Worm (Caenorhabditis elegans) whole organism, L3 larva: Measurements from ENCODE around the gene zipt-17.

Experiments used
- R02D3.7 ChIP-seq: fragments of 150-350 bp; optimal IDR thresholded peaks from 2 replicates; lab custom pipeline; 2014; ENCODE audit warnings: missing biosample characterization, missing genetic modification characterization
- ZK546.5 ChIP-seq: sonication (generic microtip); optimal IDR thresholded peaks from 2 replicates; lab custom pipeline; 2017; ENCODE audit warnings: missing biosample characterization, missing genetic modification characterization
- ama-1 ChIP-seq: fragments of 150-350 bp; optimal IDR thresholded peaks from 2 replicates; lab custom pipeline; 2018
- ceh-16 ChIP-seq: sonication (generic microtip); optimal IDR thresholded peaks from 2 replicates; lab custom pipeline; 2017; ENCODE audit warnings: missing biosample characterization, missing genetic modification characterization
- ceh-28 ChIP-seq: fragments of 150-350 bp; optimal IDR thresholded peaks from 2 replicates; lab custom pipeline; 2014; ENCODE audit warnings: missing biosample characterization, missing genetic modification reagents, missing genetic modification characterization
- ceh-9 ChIP-seq: sonication (generic microtip); optimal IDR thresholded peaks from 2 replicates; lab custom pipeline; 2018; ENCODE audit warnings: missing biosample characterization, missing genetic modification characterization
- daf-12 ChIP-seq: fragments of 150-350 bp; optimal IDR thresholded peaks from 2 replicates; lab custom pipeline; 2014; ENCODE audit warnings: missing biosample characterization, missing genetic modification reagents, missing genetic modification characterization
- egl-27 ChIP-seq: sonication (generic microtip); optimal IDR thresholded peaks from 4 replicates; lab custom pipeline; 2017; ENCODE audit warnings: missing biosample characterization, missing genetic modification reagents, missing genetic modification characterization
- elt-1 ChIP-seq: fragments of 150-350 bp; optimal IDR thresholded peaks from 2 replicates; lab custom pipeline; 2014; ENCODE audit warnings: missing biosample characterization, missing genetic modification characterization
- elt-2 ChIP-seq: sonication (generic microtip); optimal IDR thresholded peaks from 2 replicates; lab custom pipeline; 2016; ENCODE audit warnings: missing genetic modification reagents, mild to moderate bottlenecking, missing genetic modification characterization, missing compliant biosample characterization
- elt-3 ChIP-seq, 3 experiments: fragments of 150-350 bp in 1 of 3; sonication (generic microtip) in 2 of 3; optimal IDR thresholded peaks; 2 replicates in 2 of 3; 4 replicates in 1 of 3; lab custom pipeline; 2014 to 2017; ENCODE audit warnings: missing biosample characterization in 3 of 3, missing genetic modification characterization in 3 of 3
- fkh-2 ChIP-seq: fragments of 150-350 bp; optimal IDR thresholded peaks from 2 replicates; lab custom pipeline; 2014; ENCODE audit warnings: missing biosample characterization, missing genetic modification reagents, missing genetic modification characterization
- fos-1 ChIP-seq: fragments of 150-350 bp; optimal IDR thresholded peaks from 2 replicates; lab custom pipeline; 2014; ENCODE audit warnings: missing biosample characterization, missing genetic modification characterization
- hmg-11 ChIP-seq: sonication (generic microtip); optimal IDR thresholded peaks from 2 replicates; lab custom pipeline; 2016; ENCODE audit warnings: missing genetic modification characterization, missing compliant biosample characterization
- lin-15B ChIP-seq: fragments of 150-350 bp; optimal IDR thresholded peaks from 2 replicates; lab custom pipeline; 2014; ENCODE audit warnings: missing biosample characterization, missing genetic modification characterization
- lin-39 ChIP-seq: fragments of 150-350 bp; optimal IDR thresholded peaks from 2 replicates; lab custom pipeline; 2018; ENCODE audit warnings: missing biosample characterization, missing genetic modification reagents, missing genetic modification characterization
- lsy-12 ChIP-seq: sonication (generic microtip); optimal IDR thresholded peaks from 2 replicates; lab custom pipeline; 2016; ENCODE audit warnings: mild to moderate bottlenecking, missing genetic modification characterization, missing compliant biosample characterization
- mdl-1 ChIP-seq: fragments of 150-350 bp; optimal IDR thresholded peaks from 2 replicates; lab custom pipeline; 2014; ENCODE audit warnings: missing biosample characterization, missing genetic modification characterization
- mml-1 ChIP-seq: fragments of 150-350 bp; sonication (generic microtip); optimal IDR thresholded peaks from 3 replicates; lab custom pipeline; 2014; ENCODE audit warnings: missing biosample characterization, missing genetic modification characterization
- nfya-1 ChIP-seq: sonication (generic microtip); optimal IDR thresholded peaks from 2 replicates; lab custom pipeline; 2017; ENCODE audit warnings: missing genetic modification characterization, mild to moderate bottlenecking, missing compliant biosample characterization, antibody characterized with exemption, moderate library complexity; ENCODE audit not compliant: insufficient read depth
- nhr-11 ChIP-seq: fragments of 150-350 bp; optimal IDR thresholded peaks from 2 replicates; lab custom pipeline; 2014; ENCODE audit warnings: missing biosample characterization, missing genetic modification characterization
- nhr-12 ChIP-seq: fragments of 150-350 bp; optimal IDR thresholded peaks from 2 replicates; lab custom pipeline; 2014; ENCODE audit warnings: missing biosample characterization, missing genetic modification characterization
- nhr-23 ChIP-seq: fragments of 150-350 bp; optimal IDR thresholded peaks from 2 replicates; lab custom pipeline; 2014; ENCODE audit warnings: missing biosample characterization, missing genetic modification reagents, missing genetic modification characterization
- nhr-237 ChIP-seq: fragments of 150-350 bp; optimal IDR thresholded peaks from 2 replicates; lab custom pipeline; 2014; ENCODE audit warnings: missing biosample characterization, missing genetic modification characterization
- nhr-25 ChIP-seq: sonication (generic microtip); optimal IDR thresholded peaks from 2 replicates; lab custom pipeline; 2017; ENCODE audit warnings: missing biosample characterization, missing genetic modification characterization
- nhr-28 ChIP-seq: fragments of 150-350 bp; optimal IDR thresholded peaks from 2 replicates; lab custom pipeline; 2014; ENCODE audit warnings: missing biosample characterization, missing genetic modification characterization
- nhr-67 ChIP-seq: fragments of 150-350 bp; optimal IDR thresholded peaks from 2 replicates; lab custom pipeline; 2014; ENCODE audit warnings: missing biosample characterization, missing genetic modification characterization
- nhr-76 ChIP-seq: fragments of 150-350 bp; sonication (generic microtip); optimal IDR thresholded peaks from 5 replicates; lab custom pipeline; 2014; ENCODE audit warnings: missing biosample characterization, missing genetic modification characterization
- pha-4 ChIP-seq: fragments of 150-350 bp; optimal IDR thresholded peaks from 2 replicates; lab custom pipeline; 2014; ENCODE audit warnings: missing biosample characterization, missing genetic modification reagents, missing genetic modification characterization
- pqm-1 ChIP-seq: fragments of 150-350 bp; optimal IDR thresholded peaks from 2 replicates; lab custom pipeline; 2017; ENCODE audit warnings: missing biosample characterization, missing genetic modification characterization, inconsistent platforms
- sea-2 ChIP-seq: fragments of 150-350 bp; sonication (generic microtip); optimal IDR thresholded peaks from 4 replicates; lab custom pipeline; 2014; ENCODE audit warnings: missing biosample characterization, missing genetic modification reagents, missing genetic modification characterization
- skn-1 ChIP-seq: fragments of 150-350 bp; optimal IDR thresholded peaks from 2 replicates; lab custom pipeline; 2014; ENCODE audit warnings: missing biosample characterization, missing genetic modification characterization
- tbx-2 ChIP-seq: sonication (generic microtip); optimal IDR thresholded peaks from 2 replicates; lab custom pipeline; 2016; ENCODE audit warnings: mild to moderate bottlenecking, missing genetic modification characterization, missing compliant biosample characterization
- zag-1 ChIP-seq: fragments of 150-350 bp; optimal IDR thresholded peaks from 2 replicates; lab custom pipeline; 2014; ENCODE audit warnings: missing biosample characterization, missing genetic modification characterization
- ztf-11 ChIP-seq: fragments of 150-350 bp; optimal IDR thresholded peaks from 2 replicates; lab custom pipeline; 2014; ENCODE audit warnings: missing biosample characterization, missing genetic modification characterization
- ztf-4 ChIP-seq: fragments of 150-350 bp; optimal IDR thresholded peaks from 2 replicates; lab custom pipeline; 2014; ENCODE audit warnings: missing biosample characterization, missing genetic modification characterization

zipt-17 gene

ce11 chrIV:17333542-17334281 lies 33.5 kb downstream of the zipt-17 start, which contains the start of gene C49C3.15 (continued):
- TF ChIP-seq pha-4 (peak; percentile 40), ceh-9 (no peak), tbx-2 (no peak), nhr-28 (tag; lab: Kevin White, UChicago) (no peak)

ce11 chrIV:17332261-17332660 lies 34.9 kb downstream of the zipt-17 start, which contains the start of gene C49C3.7:
C49C3.7 (plus strand) TSS chrIV:17332561.
- TF ChIP-seq nhr-25 (tag; lab: Kevin White, UChicago), result no peak
- TF ChIP-seq ceh-16 (tag; lab: Kevin White, UChicago), result no peak
- TF ChIP-seq lsy-12 (tag; lab: Kevin White, UChicago), result no peak
- TF ChIP-seq nhr-11 (tag; lab: Kevin White, UChicago), result no peak
- no peak for TF ChIP-seq nhr-237
- TF ChIP-seq daf-12, result no peak
- no peak for TF ChIP-seq lin-39 (tag; lab: Kevin White, UChicago)
- TF ChIP-seq ama-1 (lab: Kevin White, UChicago), result no peak
- no peak for TF ChIP-seq nhr-12
- TF ChIP-seq R02D3.7, result no peak
- TF ChIP-seq ZK546.5 (tag; lab: Kevin White, UChicago), result no peak
- no peak for TF ChIP-seq mdl-1 (tag; lab: Kevin White, UChicago)

ce11 chrIV:17331100-17331577 lies 36.1 kb downstream of the zipt-17 start, which contains the start of gene C49C3.6:
C49C3.6 (plus strand) TSS chrIV:17331527.
- no peak for TF ChIP-seq fos-1 (tag; lab: Kevin White, UChicago)
- TF ChIP-seq daf-12, result no peak
- TF ChIP-seq ZK546.5 (tag; lab: Kevin White, UChicago), result no peak
- TF ChIP-seq ztf-11, result no peak
- TF ChIP-seq ceh-28, result no peak
- TF ChIP-seq nfya-1 (tag; lab: Kevin White, UChicago), result peak; percentile 49
- TF ChIP-seq pha-4, result peak; percentile 33
- peak; percentile 49 for TF ChIP-seq lin-15B (tag; lab: Kevin White, UChicago)
- no peak for TF ChIP-seq elt-1
- TF ChIP-seq hmg-11, result peak; percentile 56
- no peak for TF ChIP-seq nhr-76 (tag; lab: Kevin White, UChicago)
- no peak for TF ChIP-seq ceh-16 (tag; lab: Kevin White, UChicago)
- TF ChIP-seq tbx-2, result no peak
- no peak for TF ChIP-seq nhr-23 (tag; lab: Kevin White, UChicago)
- TF ChIP-seq ztf-4 (tag; lab: Kevin White, UChicago), result no peak
- TF ChIP-seq nhr-11 (tag; lab: Kevin White, UChicago), result no peak
- TF ChIP-seq nhr-237, result no peak

ce11 chrIV:17328834-17329233 lies 38.4 kb downstream of the zipt-17 start, which contains the start of gene ceh-88:
ceh-88 (plus strand) TSS chrIV:17329188.
- TF ChIP-seq pha-4 (peak; percentile 17), sea-2 (GFP tag; lab: Kevin White, UChicago) (peak; percentile 4), hmg-11 (peak; percentile 36), skn-1 (tag; lab: Kevin White, UChicago) (no peak), ceh-28 (peak; percentile 25), elt-2 (peak; percentile 13), egl-27 (no peak), ama-1 (lab: Kevin White, UChicago) (peak; percentile 45)

- TF ChIP-seq zag-1, result no peak
- TF ChIP-seq nhr-237, result no peak
- TF ChIP-seq ama-1 (lab: Kevin White, UChicago), result no peak
- peak; percentile 20 for TF ChIP-seq pqm-1 (tag; lab: Kevin White, UChicago)
- TF ChIP-seq elt-3 (tag; optimal IDR thresholded peaks at IDR 0.05; lab: Kevin White, UChicago), result no peak
- peak; percentile 70 for TF ChIP-seq elt-2
- no peak for TF ChIP-seq mml-1
- TF ChIP-seq nhr-67 (tag; lab: Kevin White, UChicago), result no peak
- no peak for TF ChIP-seq fkh-2 (tag; lab: Kevin White, UChicago)
- no peak for TF ChIP-seq ztf-11
- TF ChIP-seq lin-39 (tag; lab: Kevin White, UChicago), result no peak
- no peak for TF ChIP-seq R02D3.7
- TF ChIP-seq hmg-11, result no peak
- TF ChIP-seq elt-1, result no peak
Measured at ce11 chrIV:17320445-17320844, 46.7 kb downstream of the zipt-17 start, which contains the start of gene C49C3.4. C49C3.4 (plus strand) TSS chrIV:17320795.
